Worm (Caenorhabditis elegans) whole organism, late embryonic: Measurements from ENCODE around the gene cyp-14A3.

Source experiments
- F13H6.1 ChIP-seq: sonication (generic microtip); optimal IDR thresholded peaks from 2 replicates; lab custom pipeline; 2016; ENCODE audit warnings: missing genetic modification characterization, missing compliant biosample characterization
- K09A11.1 ChIP-seq: sonication (generic microtip); optimal IDR thresholded peaks from 2 replicates; lab custom pipeline; 2017; ENCODE audit warnings: antibody characterized with exemption, mild to moderate bottlenecking, missing genetic modification characterization, missing compliant biosample characterization; ENCODE audit not compliant: insufficient read depth
- T23F11.4 ChIP-seq: fragments of 200-800 bp; sonication (Bioruptor generic); optimal IDR thresholded peaks from 2 replicates; lab custom pipeline; 2018; ENCODE audit warnings: mild to moderate bottlenecking, missing genetic modification characterization, missing compliant biosample characterization
- ama-1 ChIP-seq: fragments of 150-350 bp; optimal IDR thresholded peaks from 2 replicates; lab custom pipeline; 2014
- ceh-14 ChIP-seq: sonication (generic microtip); optimal IDR thresholded peaks from 2 replicates; lab custom pipeline; 2016; ENCODE audit warnings: missing genotype, missing genetic modification characterization, missing compliant biosample characterization
- ceh-18 ChIP-seq: sonication (generic microtip); optimal IDR thresholded peaks from 2 replicates; lab custom pipeline; 2016; ENCODE audit warnings: missing genetic modification characterization, missing compliant biosample characterization
- ceh-19 ChIP-seq: fragments of 200-800 bp; sonication (Bioruptor generic); optimal IDR thresholded peaks from 2 replicates; lab custom pipeline; 2018; ENCODE audit warnings: mild to moderate bottlenecking, missing genetic modification characterization, missing compliant biosample characterization
- ceh-2 ChIP-seq: sonication (generic microtip); optimal IDR thresholded peaks from 2 replicates; lab custom pipeline; 2016; ENCODE audit warnings: missing genotype, missing genetic modification characterization, missing compliant biosample characterization
- ceh-24 ChIP-seq: sonication (generic microtip); optimal IDR thresholded peaks from 2 replicates; lab custom pipeline; 2016; ENCODE audit warnings: mild to moderate bottlenecking, missing genetic modification characterization, missing compliant biosample characterization
- ceh-31 ChIP-seq: sonication (generic microtip); optimal IDR thresholded peaks from 2 replicates; lab custom pipeline; 2016; ENCODE audit warnings: missing genetic modification characterization, missing compliant biosample characterization
- ceh-34 ChIP-seq: sonication (generic microtip); optimal IDR thresholded peaks from 2 replicates; lab custom pipeline; 2016; ENCODE audit warnings: mild to moderate bottlenecking, missing genetic modification characterization, missing compliant biosample characterization
- ceh-45 ChIP-seq: fragments of 200-800 bp; sonication (Bioruptor generic); IDR thresholded peaks from 2 replicates; pipeline ENCODE4 v1.3.6; 2022; ENCODE audit warnings: missing genetic modification reagents, missing genetic modification characterization, missing compliant biosample characterization
- ceh-48 ChIP-seq: sonication (generic microtip); optimal IDR thresholded peaks from 2 replicates; lab custom pipeline; 2016; ENCODE audit warnings: missing genetic modification characterization, inconsistent platforms, missing compliant biosample characterization
- ceh-9 ChIP-seq: sonication (generic microtip); optimal IDR thresholded peaks from 2 replicates; lab custom pipeline; 2016; ENCODE audit warnings: mild to moderate bottlenecking, missing genetic modification characterization, inconsistent platforms, missing compliant biosample characterization
- che-1 ChIP-seq: sonication (generic microtip); optimal IDR thresholded peaks from 2 replicates; lab custom pipeline; 2016; ENCODE audit warnings: mild to moderate bottlenecking, missing genetic modification characterization, missing compliant biosample characterization
- dmd-4 ChIP-seq: sonication (generic microtip); optimal IDR thresholded peaks from 2 replicates; lab custom pipeline; 2016; ENCODE audit warnings: borderline replicate concordance, missing genetic modification characterization, missing compliant biosample characterization
- dve-1 ChIP-seq: sonication (generic microtip); optimal IDR thresholded peaks from 2 replicates; lab custom pipeline; 2017; ENCODE audit warnings: antibody characterized with exemption, mild to moderate bottlenecking, missing genetic modification characterization, missing compliant biosample characterization
- ets-4 ChIP-seq: sonication (generic microtip); optimal IDR thresholded peaks from 2 replicates; lab custom pipeline; 2016; ENCODE audit warnings: missing genetic modification characterization, missing compliant biosample characterization
- fax-1 ChIP-seq: sonication (generic microtip); optimal IDR thresholded peaks from 2 replicates; lab custom pipeline; 2016; ENCODE audit warnings: missing genotype, missing genetic modification characterization, missing compliant biosample characterization
- fkh-6 ChIP-seq: sonication (generic microtip); optimal IDR thresholded peaks from 2 replicates; lab custom pipeline; 2016; ENCODE audit warnings: missing genetic modification characterization, missing compliant biosample characterization
- hlh-13 ChIP-seq: fragments of 200-800 bp; sonication (Bioruptor generic); optimal IDR thresholded peaks from 2 replicates; lab custom pipeline; 2018; ENCODE audit warnings: mild to moderate bottlenecking, missing genetic modification characterization, missing compliant biosample characterization
- hlh-30 ChIP-seq: sonication (generic microtip); optimal IDR thresholded peaks from 2 replicates; lab custom pipeline; 2017; ENCODE audit warnings: antibody characterized with exemption, missing genetic modification characterization, missing compliant biosample characterization; ENCODE audit not compliant: insufficient read depth
- hlh-6 ChIP-seq: sonication (generic microtip); optimal IDR thresholded peaks from 2 replicates; lab custom pipeline; 2016; ENCODE audit warnings: missing genotype, missing genetic modification characterization, missing compliant biosample characterization
- hlh-8 ChIP-seq: sonication (generic microtip); optimal IDR thresholded peaks from 2 replicates; lab custom pipeline; 2016; ENCODE audit warnings: missing genotype, missing genetic modification characterization, missing compliant biosample characterization
- madf-2 ChIP-seq: sonication (generic microtip); optimal IDR thresholded peaks from 2 replicates; lab custom pipeline; 2017; ENCODE audit warnings: missing genetic modification characterization, missing compliant biosample characterization
- mec-3 ChIP-seq: sonication (generic microtip); optimal IDR thresholded peaks from 2 replicates; lab custom pipeline; 2016; ENCODE audit warnings: borderline replicate concordance, missing genetic modification characterization, missing compliant biosample characterization
- nfya-1 ChIP-seq: sonication (generic microtip); optimal IDR thresholded peaks from 2 replicates; lab custom pipeline; 2017; ENCODE audit warnings: missing genetic modification characterization, mild to moderate bottlenecking, missing compliant biosample characterization, antibody characterized with exemption, moderate library complexity
- nhr-11 ChIP-seq: fragments of 150-350 bp; optimal IDR thresholded peaks from 2 replicates; lab custom pipeline; 2014; ENCODE audit warnings: missing biosample characterization, missing genetic modification characterization
- nhr-232 ChIP-seq: sonication (generic microtip); optimal IDR thresholded peaks from 2 replicates; lab custom pipeline; 2016; ENCODE audit warnings: missing genetic modification characterization, missing compliant biosample characterization
- pag-3 ChIP-seq: sonication (generic microtip); optimal IDR thresholded peaks from 2 replicates; lab custom pipeline; 2016; ENCODE audit warnings: missing compliant biosample characterization, missing genetic modification characterization, borderline replicate concordance
- pat-9 ChIP-seq: fragments of 200-800 bp; sonication (Bioruptor generic); optimal IDR thresholded peaks from 2 replicates; lab custom pipeline; 2018; ENCODE audit warnings: mild to moderate bottlenecking, missing genetic modification characterization, moderate library complexity, missing compliant biosample characterization
- pax-1 ChIP-seq: fragments of 150-350 bp; optimal IDR thresholded peaks from 2 replicates; lab custom pipeline; 2014; ENCODE audit warnings: missing biosample characterization, missing genetic modification characterization
- ref-2 ChIP-seq: sonication (generic microtip); optimal IDR thresholded peaks from 2 replicates; lab custom pipeline; 2016; ENCODE audit warnings: missing genetic modification characterization, missing compliant biosample characterization
- rnt-1 ChIP-seq: sonication (generic microtip); optimal IDR thresholded peaks from 2 replicates; lab custom pipeline; 2016; ENCODE audit warnings: missing genetic modification characterization, missing compliant biosample characterization
- sdc-2 ChIP-seq: sonication (generic microtip); optimal IDR thresholded peaks from 2 replicates; lab custom pipeline; 2016; ENCODE audit warnings: missing genotype, missing genetic modification characterization, missing compliant biosample characterization
- sox-4 ChIP-seq: sonication (generic microtip); optimal IDR thresholded peaks from 2 replicates; lab custom pipeline; 2017; ENCODE audit warnings: mild to moderate bottlenecking, missing genetic modification characterization, inconsistent platforms, missing compliant biosample characterization
- tbx-2 ChIP-seq: sonication (generic microtip); optimal IDR thresholded peaks from 2 replicates; lab custom pipeline; 2016; ENCODE audit warnings: missing genetic modification characterization, missing compliant biosample characterization
- tbx-7 ChIP-seq: sonication (generic microtip); optimal IDR thresholded peaks from 2 replicates; lab custom pipeline; 2016; ENCODE audit warnings: missing genotype, missing genetic modification characterization, missing compliant biosample characterization
- unc-42 ChIP-seq: sonication (generic microtip); optimal IDR thresholded peaks from 2 replicates; lab custom pipeline; 2016; ENCODE audit warnings: missing genotype, missing genetic modification characterization, missing compliant biosample characterization
- unc-55 ChIP-seq: sonication (generic microtip); optimal IDR thresholded peaks from 2 replicates; lab custom pipeline; 2017; ENCODE audit warnings: missing biosample characterization, missing genetic modification reagents, missing genetic modification characterization

Gene cyp-14A3

DNA sequence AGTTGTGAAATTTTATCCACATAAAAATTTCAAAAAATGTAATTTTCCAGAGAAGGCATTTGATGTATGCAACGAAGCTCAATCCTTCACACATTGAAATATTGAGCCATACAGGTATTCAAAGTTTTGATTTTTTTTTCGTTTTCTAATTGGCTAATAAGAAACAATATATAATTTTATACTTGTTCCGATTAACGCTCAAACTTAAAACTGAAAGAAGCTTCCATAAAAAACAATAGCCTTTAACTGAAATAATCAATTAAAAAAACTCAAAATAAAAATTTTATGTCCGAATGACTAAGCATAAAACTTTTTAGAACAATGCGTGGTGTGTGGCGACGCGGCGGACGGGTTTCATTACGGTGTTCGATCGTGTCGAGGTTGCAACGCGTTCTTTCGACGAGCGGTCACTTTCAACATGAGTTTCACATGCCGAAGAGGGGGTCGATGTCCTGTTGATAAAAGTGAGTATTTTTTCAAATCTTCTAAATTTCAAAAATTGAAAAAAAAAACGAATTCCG, 22.0 kb downstream of the cyp-14A3 start, which contains the start of gene nhr-32:
TSS of gene nhr-32 (plus strand) at position 51 of the 521 bp plus-strand sequence.
- TF ChIP-seq F13H6.1 (tag; lab: Kevin White, UChicago) (no peak), hlh-8 (tag; lab: Kevin White, UChicago) (no peak), T23F11.4 (GFP tag; lab: Kevin White, UChicago) (no peak)

DNA sequence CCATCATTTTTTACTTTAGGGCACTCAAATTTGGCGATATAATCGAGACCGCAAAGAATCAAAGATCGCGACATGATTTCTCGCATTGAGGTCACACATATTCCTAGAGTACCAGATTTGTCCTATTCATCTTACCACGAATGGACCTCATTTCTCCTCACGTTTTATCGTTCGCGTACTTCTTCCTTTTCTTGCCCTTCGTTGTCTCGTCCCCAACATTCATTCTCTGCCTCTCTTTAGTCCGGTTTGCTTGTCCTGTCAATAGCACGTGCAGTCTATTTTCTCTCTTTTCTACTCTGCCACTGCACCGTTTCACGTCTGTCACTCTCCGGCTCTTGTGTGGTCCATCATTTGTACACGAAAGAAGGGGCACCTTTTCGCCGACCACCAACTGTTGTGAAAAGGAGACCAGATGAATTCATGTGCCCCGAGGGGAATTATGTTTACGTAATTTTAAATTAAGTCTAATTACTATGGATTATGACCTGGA, 22.6 kb downstream of the cyp-14A3 start:
- no peak for TF ChIP-seq ceh-24 (tag; lab: Kevin White, UChicago)
- peak; percentile 16 for TF ChIP-seq ceh-19 (GFP tag; lab: Kevin White, UChicago)
- TF ChIP-seq pax-1 (tag; lab: Kevin White, UChicago), result no peak
- no peak for TF ChIP-seq hlh-8 (tag; lab: Kevin White, UChicago)
- TF ChIP-seq tbx-2 (tag; lab: Kevin White, UChicago), result peak; percentile 69
- no peak for TF ChIP-seq che-1 (tag; lab: Kevin White, UChicago)
- TF ChIP-seq mec-3 (tag; lab: Kevin White, UChicago), result no peak
- no peak for TF ChIP-seq fax-1 (tag; lab: Kevin White, UChicago)
- no peak for TF ChIP-seq madf-2
- TF ChIP-seq ceh-18 (tag; lab: Kevin White, UChicago), result peak; percentile 50
- peak; percentile 56 for TF ChIP-seq sdc-2 (tag; lab: Kevin White, UChicago)
- TF ChIP-seq ceh-31 (tag; lab: Kevin White, UChicago), result peak; percentile 88
- peak; percentile 17 for TF ChIP-seq hlh-6
- TF ChIP-seq hlh-13, result no peak
- TF ChIP-seq nfya-1, result peak; percentile 70
- TF ChIP-seq ets-4 (tag; lab: Kevin White, UChicago), result peak; percentile 7
- peak; percentile 13 for TF ChIP-seq fkh-6 (tag; lab: Kevin White, UChicago)
- peak; percentile 41 for TF ChIP-seq unc-42
- TF ChIP-seq tbx-7 (tag; lab: Kevin White, UChicago), result no peak
- TF ChIP-seq ref-2 (tag; lab: Kevin White, UChicago), result peak; percentile 12
- peak; percentile 9 for TF ChIP-seq F13H6.1 (tag; lab: Kevin White, UChicago)
- peak; percentile 94 for TF ChIP-seq hlh-30
- no peak for TF ChIP-seq nhr-232
- TF ChIP-seq ceh-2 (tag; lab: Kevin White, UChicago), result peak; percentile 14
- TF ChIP-seq nhr-11, result no peak
- peak; percentile 83 for TF ChIP-seq unc-55 (GFP tag; lab: Kevin White, UChicago)
- TF ChIP-seq dve-1 (tag; lab: Kevin White, UChicago), result peak; percentile 10
- peak; percentile 29 for TF ChIP-seq dmd-4 (tag; lab: Kevin White, UChicago)
- no peak for TF ChIP-seq ceh-14 (tag; lab: Kevin White, UChicago)
- no peak for TF ChIP-seq ama-1
- peak; percentile 19 for TF ChIP-seq ceh-48 (tag; lab: Kevin White, UChicago)
- TF ChIP-seq rnt-1 (tag; lab: Kevin White, UChicago), result peak; percentile 51
- TF ChIP-seq ceh-34 (tag; lab: Kevin White, UChicago), result peak; percentile 61

DNA sequence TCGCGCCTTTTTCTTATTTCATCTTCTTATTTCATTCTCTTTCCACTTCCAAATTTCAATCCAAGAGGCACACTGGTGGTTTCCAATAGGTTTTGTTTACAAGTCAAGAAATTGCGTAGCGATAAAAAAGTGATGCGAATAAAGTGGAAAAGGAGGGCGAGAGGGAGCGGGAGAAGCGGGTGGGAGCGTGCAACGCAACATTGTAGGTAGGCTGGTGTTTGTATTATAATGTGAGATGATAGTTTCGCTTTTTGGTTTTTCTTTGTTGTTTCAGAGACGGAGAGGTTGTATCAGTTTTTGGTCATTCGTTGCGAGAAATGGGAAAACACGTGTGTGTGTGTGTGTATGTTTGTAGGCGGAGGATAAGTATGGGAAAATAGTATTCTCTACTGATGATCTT, 23.8 kb downstream of the cyp-14A3 start:
- TF ChIP-seq ceh-45 (GFP tag; lab: Robert Waterston, UW) (no peak), ceh-14 (tag; lab: Kevin White, UChicago) (no peak), pag-3 (no peak), nhr-232 (no peak), nfya-1 (no peak), sox-4 (tag; lab: Kevin White, UChicago) (no peak), pat-9 (tag; lab: Kevin White, UChicago) (no peak), K09A11.1 (tag; lab: Kevin White, UChicago) (no peak), pax-1 (tag; lab: Kevin White, UChicago) (no peak), nhr-11 (no peak), ceh-9 (no peak), hlh-8 (tag; lab: Kevin White, UChicago) (no peak)
